Fruit fly (Drosophila melanogaster) whole organism, adult: ENCODE results near the gene VGlut.

Experiments used
- CG11617 ChIP-seq: fragments of 200-800 bp; sonication (Bioruptor generic); optimal IDR thresholded peaks from 2 replicates; lab custom pipeline; 2017; ENCODE audit warnings: mild to moderate bottlenecking, missing biosample characterization, missing genetic modification reagents, missing genetic modification characterization
- CG12768 ChIP-seq: fragments of 200-800 bp; sonication (Bioruptor generic); optimal IDR thresholded peaks from 2 replicates; lab custom pipeline; 2017; ENCODE audit warnings: missing biosample characterization, missing genetic modification characterization, mild to moderate bottlenecking, moderate library complexity, missing genetic modification reagents
- CG14711 ChIP-seq: fragments of 200-800 bp; sonication (Bioruptor generic); optimal IDR thresholded peaks from 2 replicates; lab custom pipeline; 2018; ENCODE audit warnings: missing biosample characterization, mild to moderate bottlenecking, missing genetic modification characterization, moderate library complexity
- CG1620 ChIP-seq: fragments of 200-800 bp; sonication (Bioruptor generic); optimal IDR thresholded peaks from 2 replicates; lab custom pipeline; 2016; ENCODE audit warnings: missing biosample characterization, missing genetic modification characterization
- CG33017 ChIP-seq: fragments of 200-800 bp; sonication (Bioruptor generic); optimal IDR thresholded peaks from 2 replicates; lab custom pipeline; 2018; ENCODE audit warnings: missing biosample characterization, mild to moderate bottlenecking, missing genetic modification characterization, moderate library complexity
- CG5204 ChIP-seq: fragments of 200-800 bp; sonication (Bioruptor generic); optimal IDR thresholded peaks from 2 replicates; lab custom pipeline; 2016; ENCODE audit warnings: missing biosample characterization, missing genetic modification characterization
- CG7045 ChIP-seq: fragments of 200-800 bp; sonication (Bioruptor generic); optimal IDR thresholded peaks from 2 replicates; lab custom pipeline; 2017; ENCODE audit warnings: missing biosample characterization, mild to moderate bottlenecking, missing genetic modification characterization
- CG7101 ChIP-seq: fragments of 200-800 bp; sonication (Bioruptor generic); optimal IDR thresholded peaks from 2 replicates; lab custom pipeline; 2018; ENCODE audit warnings: missing biosample characterization, mild to moderate bottlenecking, missing genetic modification characterization, moderate library complexity
- Clk ChIP-seq: fragments of 200-800 bp; sonication (Bioruptor generic); optimal IDR thresholded peaks from 2 replicates; lab custom pipeline; 2017; ENCODE audit warnings: missing biosample characterization, missing genetic modification characterization
- Crg-1 ChIP-seq: fragments of 200-800 bp; sonication (Bioruptor generic); optimal IDR thresholded peaks from 2 replicates; lab custom pipeline; 2016; ENCODE audit warnings: missing biosample characterization, missing genetic modification characterization
- Hr96 ChIP-seq: fragments of 200-800 bp; sonication (Bioruptor generic); optimal IDR thresholded peaks from 2 replicates; lab custom pipeline; 2016; ENCODE audit warnings: missing biosample characterization, missing genetic modification characterization
- Mnt ChIP-seq: fragments of 200-800 bp; sonication (Bioruptor generic); optimal IDR thresholded peaks from 2 replicates; lab custom pipeline; 2016; ENCODE audit warnings: missing biosample characterization, mild to moderate bottlenecking, missing genetic modification characterization
- bab1 ChIP-seq: fragments of 200-800 bp; sonication (Bioruptor generic); optimal IDR thresholded peaks from 3 replicates; lab custom pipeline; 2019; ENCODE audit warnings: missing biosample characterization, mild to moderate bottlenecking, missing genetic modification characterization, moderate library complexity
- cic ChIP-seq: fragments of 200-800 bp; sonication (Bioruptor generic); optimal IDR thresholded peaks from 2 replicates; lab custom pipeline; 2017; ENCODE audit warnings: missing biosample characterization, mild to moderate bottlenecking, missing genetic modification characterization, moderate library complexity
- cnc ChIP-seq, 2 experiments: fragments of >200 bp; optimal IDR thresholded peaks; 2 replicates each; lab custom pipeline; 2017
- kay ChIP-seq: fragments of 200-800 bp; sonication (Bioruptor generic); peaks from one replicate; lab custom pipeline; 2016; ENCODE audit warnings: missing biosample characterization, missing genetic modification characterization, borderline replicate concordance
- ovo ChIP-seq: fragments of 200-800 bp; sonication (Bioruptor generic); optimal IDR thresholded peaks from 2 replicates; lab custom pipeline; 2016; ENCODE audit warnings: missing biosample characterization, missing genetic modification characterization
- pad ChIP-seq: fragments of 200-800 bp; sonication (Bioruptor generic); optimal IDR thresholded peaks from 3 replicates; lab custom pipeline; 2017; ENCODE audit warnings: missing biosample characterization, missing genetic modification characterization, mild to moderate bottlenecking, moderate library complexity, missing genetic modification reagents
- tj ChIP-seq: fragments of 200-800 bp; sonication (Bioruptor generic); optimal IDR thresholded peaks from 3 replicates; lab custom pipeline; 2017; ENCODE audit warnings: missing biosample characterization, mild to moderate bottlenecking, missing genetic modification characterization, moderate library complexity
- toe ChIP-seq: fragments of 200-800 bp; sonication (Bioruptor generic); optimal IDR thresholded peaks from 2 replicates; lab custom pipeline; 2016; ENCODE audit warnings: missing biosample characterization, missing genetic modification characterization

VGlut gene

dm6 chr2L:2419913-2420312 is 19.8 kb downstream of the VGlut start, which contains the start of gene CG34447:
CG34447 (minus strand) TSS chr2L:2420013.
- no peak for TF ChIP-seq CG14711 (tag; lab: Kevin White, UChicago)
- no peak for TF ChIP-seq CG1620 (GFP tag; lab: Kevin White, UChicago)
- TF ChIP-seq kay: peak; percentile 39
- no peak for TF ChIP-seq Crg-1 (GFP tag; lab: Kevin White, UChicago)
- no peak for TF ChIP-seq tj (GFP tag; lab: Kevin White, UChicago)
- TF ChIP-seq CG5204 (GFP tag; lab: Kevin White, UChicago): no peak
- no peak for TF ChIP-seq CG7101
- no peak for TF ChIP-seq pad (GFP tag; lab: Kevin White, UChicago)

DNA sequence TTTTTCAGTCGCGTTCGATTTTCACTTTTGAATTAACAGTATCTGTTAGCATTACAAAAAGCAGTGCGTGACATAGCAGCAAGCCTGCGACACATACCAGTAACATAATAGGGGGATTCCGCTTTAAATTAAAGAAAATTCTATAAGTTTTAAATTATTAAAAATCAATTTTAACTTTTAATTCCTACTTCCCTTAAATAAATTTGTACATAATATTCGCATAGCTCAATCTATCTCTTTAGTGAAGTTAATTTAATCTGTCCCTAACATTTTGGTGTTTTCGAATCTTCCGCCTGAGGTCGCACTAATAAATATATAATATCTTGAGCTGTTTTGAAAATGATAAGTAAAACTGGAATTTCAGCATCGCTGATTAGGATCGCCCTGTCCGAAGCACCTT is 20.4 kb downstream of the VGlut start, which contains the start of gene CG9886:
Gene CG9886, plus strand, starts transcription at position 341 of the 400 bp plus-strand sequence.
- TF ChIP-seq CG1620 (GFP tag; lab: Kevin White, UChicago): no peak
- peak; percentile 18 for TF ChIP-seq CG11617
- no peak for TF ChIP-seq cnc (optimal IDR thresholded peaks at IDR 0.05; lab: Kevin White, UChicago)
- TF ChIP-seq bab1 (GFP tag; lab: Kevin White, UChicago): peak; percentile 68
- TF ChIP-seq CG5204 (GFP tag; lab: Kevin White, UChicago): peak; percentile 45
- TF ChIP-seq CG14711 (tag; lab: Kevin White, UChicago): peak; percentile 61
- peak; percentile 13 for TF ChIP-seq tj (GFP tag; lab: Kevin White, UChicago)
- TF ChIP-seq CG33017 (tag; lab: Kevin White, UChicago): peak; percentile 58
- TF ChIP-seq CG7045 (GFP tag; lab: Kevin White, UChicago): peak; percentile 54
- TF ChIP-seq kay: peak; percentile 46
- TF ChIP-seq CG7101: peak; percentile 40
- TF ChIP-seq pad (GFP tag; lab: Kevin White, UChicago): no peak

DNA sequence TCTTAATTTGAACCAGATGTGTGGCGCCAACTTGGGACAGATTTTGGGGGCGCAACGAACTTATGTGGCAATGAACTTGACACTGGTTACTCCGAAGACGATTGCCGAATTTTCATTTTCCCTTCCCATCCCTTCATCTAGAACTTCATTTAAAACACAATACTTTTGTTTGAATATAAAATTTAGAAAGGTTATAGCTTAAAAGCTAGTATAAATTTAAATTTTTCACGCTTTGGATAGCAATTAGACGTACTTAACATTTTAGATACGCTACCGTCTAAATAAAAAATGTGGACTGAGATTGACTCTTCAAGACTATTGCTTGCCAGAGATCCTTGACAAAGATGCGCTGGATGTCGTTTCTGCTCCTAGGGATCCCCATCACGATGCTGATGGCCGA is 24.4 kb downstream of the VGlut start, which contains the start of gene CG44139:
Gene CG44139, plus strand, starts transcription at position 301 of the 400 bp plus-strand sequence.
- TF ChIP-seq CG5204 (GFP tag; lab: Kevin White, UChicago) (no peak), cnc (optimal IDR thresholded peaks at IDR 0.05; lab: Kevin White, UChicago) (no peak), tj (GFP tag; lab: Kevin White, UChicago) (no peak), toe (GFP tag; lab: Kevin White, UChicago) (no peak), CG11617 (no peak), Crg-1 (GFP tag; lab: Kevin White, UChicago) (no peak), ovo (GFP tag; lab: Kevin White, UChicago) (no peak), Clk (GFP tag; lab: Kevin White, UChicago) (no peak), pad (GFP tag; lab: Kevin White, UChicago) (no peak), Hr96 (GFP tag; lab: Kevin White, UChicago) (no peak), CG14711 (tag; lab: Kevin White, UChicago) (no peak), CG7045 (GFP tag; lab: Kevin White, UChicago) (no peak), kay (no peak), cic (GFP tag; lab: Kevin White, UChicago) (no peak), Mnt (GFP tag; lab: Kevin White, UChicago) (no peak), CG7101 (no peak), bab1 (GFP tag; lab: Kevin White, UChicago) (no peak), CG33017 (tag; lab: Kevin White, UChicago) (no peak)

DNA sequence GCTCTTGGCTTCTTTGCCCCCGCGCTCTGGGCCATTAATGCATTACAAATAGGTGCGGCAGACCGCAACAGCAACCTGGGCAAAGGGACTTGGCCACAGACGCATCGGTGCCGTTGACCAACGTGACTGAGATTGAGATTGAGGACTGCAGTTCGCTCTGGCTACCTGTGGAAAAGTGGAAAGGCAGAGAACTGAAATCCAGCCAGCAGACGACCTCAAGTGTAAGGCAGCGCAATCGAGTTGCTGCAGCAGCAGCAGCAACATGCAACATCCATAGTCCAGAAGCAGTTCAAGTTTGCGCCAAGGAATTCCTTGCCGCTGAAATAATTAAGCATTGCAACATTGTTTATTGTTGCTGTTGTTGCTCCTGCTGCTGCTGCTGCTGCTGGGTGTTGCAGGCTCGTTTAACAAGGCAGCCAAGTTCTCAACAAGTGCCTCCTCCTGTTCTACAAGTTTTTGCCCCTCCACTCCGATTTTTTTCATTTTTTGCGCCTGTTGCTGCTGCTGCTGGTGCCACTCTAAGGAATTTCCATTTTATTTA is 25.6 kb downstream of the VGlut start:
- no peak for TF ChIP-seq CG12768 (GFP tag; lab: Kevin White, UChicago)
- no peak for TF ChIP-seq toe (GFP tag; lab: Kevin White, UChicago)
- no peak for TF ChIP-seq pad (GFP tag; lab: Kevin White, UChicago)
- no peak for TF ChIP-seq cic (GFP tag; lab: Kevin White, UChicago)
- no peak for TF ChIP-seq Clk (GFP tag; lab: Kevin White, UChicago)
- no peak for TF ChIP-seq CG5204 (GFP tag; lab: Kevin White, UChicago)
- no peak for TF ChIP-seq cnc (optimal IDR thresholded peaks at IDR 0.05; lab: Kevin White, UChicago)
- no peak for TF ChIP-seq CG14711 (tag; lab: Kevin White, UChicago)
- no peak for TF ChIP-seq CG7101
- no peak for TF ChIP-seq CG7045 (GFP tag; lab: Kevin White, UChicago)
- TF ChIP-seq ovo (GFP tag; lab: Kevin White, UChicago): no peak
- no peak for TF ChIP-seq Crg-1 (GFP tag; lab: Kevin White, UChicago)
- no peak for TF ChIP-seq kay
- TF ChIP-seq CG11617: no peak
- no peak for TF ChIP-seq Hr96 (GFP tag; lab: Kevin White, UChicago)

dm6 chr2L:2426444-2427188 is 26.5 kb downstream of the VGlut start:
- TF ChIP-seq CG14711 (tag; lab: Kevin White, UChicago) (no peak), CG7045 (GFP tag; lab: Kevin White, UChicago) (peak; percentile 72), bab1 (GFP tag; lab: Kevin White, UChicago) (no peak), Crg-1 (GFP tag; lab: Kevin White, UChicago) (no peak), CG11617 (no peak), toe (GFP tag; lab: Kevin White, UChicago) (no peak), Hr96 (GFP tag; lab: Kevin White, UChicago) (peak; percentile 8), CG12768 (GFP tag; lab: Kevin White, UChicago) (no peak), CG7101 (no peak), cic (GFP tag; lab: Kevin White, UChicago) (no peak), CG1620 (GFP tag; lab: Kevin White, UChicago) (no peak), CG33017 (tag; lab: Kevin White, UChicago) (peak; percentile 41), Clk (GFP tag; lab: Kevin White, UChicago) (no peak), CG5204 (GFP tag; lab: Kevin White, UChicago) (peak; percentile 62), tj (GFP tag; lab: Kevin White, UChicago) (no peak), cnc (optimal IDR thresholded peaks at IDR 0.05; lab: Kevin White, UChicago) (no peak), ovo (GFP tag; lab: Kevin White, UChicago) (no peak), kay (no peak), Mnt (GFP tag; lab: Kevin White, UChicago) (no peak)
